Worm (Caenorhabditis elegans) whole organism, L3 larva: ENCODE measurements around the gene bath-37.

ENCODE experiments used
- pqm-1 ChIP-seq: fragments of 150-350 bp; optimal IDR thresholded peaks from 2 replicates; lab custom pipeline; 2017; ENCODE audit warnings: missing biosample characterization, missing genetic modification characterization, inconsistent platforms
- ztf-4 ChIP-seq: fragments of 150-350 bp; optimal IDR thresholded peaks from 2 replicates; lab custom pipeline; 2014; ENCODE audit warnings: missing biosample characterization, missing genetic modification characterization

DNA sequence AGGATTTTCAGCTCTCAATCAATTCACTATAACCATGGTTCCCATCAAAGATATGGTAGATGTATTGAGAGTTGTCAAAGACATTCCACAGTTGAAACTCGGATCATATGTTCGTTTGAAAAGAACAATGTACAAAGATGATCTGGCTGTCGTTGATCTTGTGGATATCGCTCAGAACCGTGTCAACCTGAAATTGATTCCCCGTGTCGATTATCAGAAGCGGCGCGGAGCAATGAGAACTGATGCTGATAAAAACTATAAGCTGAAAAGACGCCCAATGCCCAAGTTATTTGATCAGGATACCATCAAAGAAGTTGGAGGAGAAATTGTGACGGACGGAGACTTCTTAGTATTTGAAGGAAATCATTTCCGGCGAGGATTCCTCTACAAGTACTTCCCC lies 16.2 kb upstream of the bath-37 start:
- TF ChIP-seq pqm-1 (no peak), ztf-4 (tag; lab: Kevin White, UChicago) (no peak)
